Worm (Caenorhabditis elegans) whole organism, mixed stage, embryonic: ENCODE measurements around the gene cpt-3.

Experiments used
- M03D4.4 ChIP-seq: sonication (generic microtip); optimal IDR thresholded peaks from 2 replicates; lab custom pipeline; 2017; ENCODE audit warnings: mild to moderate bottlenecking, missing genetic modification characterization, missing compliant biosample characterization
- bed-3 ChIP-seq: fragments of 200-800 bp; sonication (Bioruptor generic); optimal IDR thresholded peaks from 3 replicates; lab custom pipeline; 2018; ENCODE audit warnings: mild to moderate bottlenecking, missing genetic modification characterization, moderate library complexity, missing compliant biosample characterization
- blmp-1 ChIP-seq: fragments of 150-350 bp; optimal IDR thresholded peaks from 2 replicates; lab custom pipeline; 2014; ENCODE audit warnings: missing biosample characterization, missing genetic modification characterization
- ceh-39 ChIP-seq: fragments of 150-350 bp; optimal IDR thresholded peaks from 2 replicates; lab custom pipeline; 2014; ENCODE audit warnings: missing biosample characterization, missing genetic modification characterization
- ceh-43 ChIP-seq: fragments of 200-800 bp; sonication (Bioruptor generic); optimal IDR thresholded peaks from 2 replicates; lab custom pipeline; 2018; ENCODE audit warnings: mild to moderate bottlenecking, missing genetic modification characterization, moderate library complexity, missing compliant biosample characterization
- ceh-83 ChIP-seq: fragments of 200-800 bp; sonication (Bioruptor generic); optimal IDR thresholded peaks from 2 replicates; lab custom pipeline; 2018; ENCODE audit warnings: mild to moderate bottlenecking, missing genetic modification characterization, missing compliant biosample characterization
- ces-1 ChIP-seq: fragments of 150-350 bp; optimal IDR thresholded peaks from 2 replicates; lab custom pipeline; 2014; ENCODE audit warnings: missing biosample characterization, missing genetic modification reagents, missing genetic modification characterization
- cnd-1 ChIP-seq: fragments of 200-800 bp; sonication (Bioruptor generic); optimal IDR thresholded peaks from 2 replicates; lab custom pipeline; 2018; ENCODE audit warnings: mild to moderate bottlenecking, missing genetic modification characterization, missing compliant biosample characterization
- drap-1 ChIP-seq: fragments of 200-800 bp; sonication (Bioruptor generic); optimal IDR thresholded peaks from 3 replicates; lab custom pipeline; 2018; ENCODE audit warnings: mild to moderate bottlenecking, missing genetic modification characterization, missing compliant biosample characterization
- elt-1 ChIP-seq: sonication (generic microtip); optimal IDR thresholded peaks from 2 replicates; lab custom pipeline; 2017; ENCODE audit warnings: missing genetic modification characterization, mild to moderate bottlenecking, missing compliant biosample characterization, antibody characterized with exemption, moderate library complexity, borderline replicate concordance; ENCODE audit not compliant: insufficient read depth
- elt-3 ChIP-seq: fragments of 150-350 bp; optimal IDR thresholded peaks from 2 replicates; lab custom pipeline; 2014; ENCODE audit warnings: missing biosample characterization, missing genetic modification characterization
- flh-1 ChIP-seq: fragments of 200-800 bp; sonication (Bioruptor generic); optimal IDR thresholded peaks from 2 replicates; lab custom pipeline; 2018; ENCODE audit warnings: mild to moderate bottlenecking, missing genetic modification characterization, moderate library complexity, missing compliant biosample characterization
- ham-2 ChIP-seq: fragments of 200-800 bp; sonication (Bioruptor generic); optimal IDR thresholded peaks from 2 replicates; lab custom pipeline; 2018; ENCODE audit warnings: mild to moderate bottlenecking, missing genetic modification characterization, missing compliant biosample characterization
- hlh-1 ChIP-seq: fragments of 150-350 bp; optimal IDR thresholded peaks from 2 replicates; lab custom pipeline; 2014; ENCODE audit warnings: missing biosample characterization, missing genetic modification reagents, missing genetic modification characterization
- lin-13 ChIP-seq: fragments of 150-350 bp; optimal IDR thresholded peaks from 2 replicates; lab custom pipeline; 2014; ENCODE audit warnings: missing biosample characterization, missing genetic modification characterization
- lin-32 ChIP-seq: fragments of 200-800 bp; sonication (Bioruptor generic); optimal IDR thresholded peaks from 2 replicates; lab custom pipeline; 2018; ENCODE audit warnings: mild to moderate bottlenecking, missing genetic modification characterization, missing compliant biosample characterization
- lsy-2 ChIP-seq: fragments of 150-350 bp; optimal IDR thresholded peaks from 2 replicates; lab custom pipeline; 2014; ENCODE audit warnings: missing biosample characterization, missing genetic modification characterization
- mep-1 ChIP-seq: fragments of 150-350 bp; optimal IDR thresholded peaks from 2 replicates; lab custom pipeline; 2017; ENCODE audit warnings: missing biosample characterization, missing genetic modification reagents, missing genetic modification characterization, inconsistent platforms
- nhr-12 ChIP-seq: fragments of 150-350 bp; optimal IDR thresholded peaks from 2 replicates; lab custom pipeline; 2014; ENCODE audit warnings: missing biosample characterization, missing genetic modification characterization
- nhr-2 ChIP-seq: fragments of 150-350 bp; optimal IDR thresholded peaks from 2 replicates; lab custom pipeline; 2014; ENCODE audit warnings: missing biosample characterization, missing genetic modification characterization
- nhr-237 ChIP-seq: fragments of 150-350 bp; optimal IDR thresholded peaks from 2 replicates; lab custom pipeline; 2014; ENCODE audit warnings: missing biosample characterization, missing genetic modification characterization
- nhr-28 ChIP-seq: fragments of 150-350 bp; optimal IDR thresholded peaks from 2 replicates; lab custom pipeline; 2014; ENCODE audit warnings: missing biosample characterization, missing genetic modification characterization
- nhr-76 ChIP-seq: sonication (generic microtip); optimal IDR thresholded peaks from 2 replicates; lab custom pipeline; 2017; ENCODE audit warnings: missing biosample characterization, missing genetic modification characterization
- pha-4 ChIP-seq: fragments of 150-350 bp; optimal IDR thresholded peaks from 2 replicates; lab custom pipeline; 2018; ENCODE audit warnings: missing biosample characterization, missing genetic modification reagents, missing genetic modification characterization
- sem-2 ChIP-seq: fragments of 200-800 bp; sonication (Bioruptor generic); optimal IDR thresholded peaks from 2 replicates; lab custom pipeline; 2018; ENCODE audit warnings: mild to moderate bottlenecking, missing genetic modification characterization, missing compliant biosample characterization
- snpc-4 ChIP-seq: fragments of 150-350 bp; optimal IDR thresholded peaks from 2 replicates; lab custom pipeline; 2014; ENCODE audit warnings: missing biosample characterization, missing genetic modification characterization
- sptf-1 ChIP-seq: sonication (generic microtip); optimal IDR thresholded peaks from 2 replicates; lab custom pipeline; 2017; ENCODE audit warnings: mild to moderate bottlenecking, missing genetic modification characterization, moderate library complexity, missing compliant biosample characterization
- tbx-8 ChIP-seq: fragments of 200-800 bp; sonication (Bioruptor generic); optimal IDR thresholded peaks from 2 replicates; lab custom pipeline; 2018; ENCODE audit warnings: mild to moderate bottlenecking, missing genetic modification characterization, moderate library complexity, missing compliant biosample characterization
- unc-62 ChIP-seq: fragments of 150-350 bp; optimal IDR thresholded peaks from 2 replicates; lab custom pipeline; 2014; ENCODE audit warnings: missing biosample characterization, missing genetic modification reagents, missing genetic modification characterization
- zip-8 ChIP-seq: fragments of 150-350 bp; optimal IDR thresholded peaks from 2 replicates; lab custom pipeline; 2014; ENCODE audit warnings: missing biosample characterization, missing genetic modification characterization
- ztf-11 ChIP-seq: fragments of 150-350 bp; optimal IDR thresholded peaks from 2 replicates; lab custom pipeline; 2014; ENCODE audit warnings: missing biosample characterization, missing genetic modification characterization

Gene cpt-3

ce11 chrIII:2057570-2057969 is 25.0 kb upstream of the cpt-3 start, which contains the start of gene Y39A3A.2:
Gene Y39A3A.2 (minus strand): TSS chrIII:2057670.
- TF ChIP-seq hlh-1 (tag; lab: Kevin White, UChicago) (no peak), nhr-28 (no peak), lsy-2 (tag; lab: Kevin White, UChicago) (no peak), elt-3 (tag; lab: Kevin White, UChicago) (no peak), M03D4.4 (no peak), snpc-4 (tag; lab: Kevin White, UChicago) (no peak), ham-2 (no peak), zip-8 (tag; lab: Kevin White, UChicago) (no peak), elt-1 (tag; lab: Kevin White, UChicago) (no peak)

DNA sequence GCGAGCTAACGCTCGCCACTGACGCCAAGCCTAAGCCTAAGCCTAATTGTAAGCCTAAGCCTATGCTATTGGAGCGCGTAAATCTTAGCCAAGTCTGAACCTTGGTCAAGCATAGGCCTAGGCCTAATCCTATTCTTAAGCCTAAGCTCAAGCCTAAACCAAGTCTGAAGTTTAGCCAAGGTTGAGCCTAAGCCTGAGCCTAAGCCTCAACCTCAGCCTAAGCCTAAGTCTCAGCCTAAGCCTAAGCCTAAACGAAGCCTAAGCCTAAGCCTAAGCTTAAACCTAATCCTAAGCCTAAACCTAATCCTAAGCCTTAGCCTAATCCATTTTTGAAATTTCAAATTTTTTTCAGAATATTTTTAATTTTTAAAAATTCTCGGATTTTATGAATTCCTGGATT is 22.6 kb upstream of the cpt-3 start:
- TF ChIP-seq sptf-1 (no peak), ham-2 (peak; percentile 33)

DNA sequence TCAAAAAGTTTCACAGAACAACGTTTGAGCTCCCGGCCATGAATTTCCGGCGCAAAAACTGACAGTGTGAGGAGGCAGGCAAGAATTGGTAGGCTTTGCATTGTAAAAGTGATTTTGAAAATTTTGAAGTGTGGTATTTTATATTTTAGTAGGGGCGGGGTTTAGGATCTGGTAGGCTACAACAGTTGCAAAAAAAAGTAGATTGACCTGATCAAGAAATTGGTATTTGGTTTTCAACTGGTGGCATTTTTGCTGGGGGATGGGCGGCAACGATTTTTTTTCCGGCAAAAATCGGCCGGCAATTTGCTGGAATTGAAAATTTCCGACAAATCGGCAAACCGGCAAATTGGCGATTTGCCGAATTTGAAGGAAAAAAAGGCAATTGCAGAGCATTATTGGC is 21.8 kb upstream of the cpt-3 start, which contains the start of gene ins-16:
ins-16 (minus strand) TSS at position 101 of the 400 bp plus-strand sequence.
- TF ChIP-seq ceh-39 = no peak
- no peak for TF ChIP-seq ceh-83 (GFP tag; lab: Kevin White, UChicago)
- no peak for TF ChIP-seq nhr-237 (tag; lab: Kevin White, UChicago)
- TF ChIP-seq pha-4 (tag; lab: Kevin White, UChicago) = no peak
- TF ChIP-seq nhr-76 (tag; lab: Kevin White, UChicago) = no peak
- TF ChIP-seq nhr-28 = no peak
- TF ChIP-seq tbx-8 (GFP tag; lab: Kevin White, UChicago) = no peak
- TF ChIP-seq, all 35 proteins: peak for 0

DNA sequence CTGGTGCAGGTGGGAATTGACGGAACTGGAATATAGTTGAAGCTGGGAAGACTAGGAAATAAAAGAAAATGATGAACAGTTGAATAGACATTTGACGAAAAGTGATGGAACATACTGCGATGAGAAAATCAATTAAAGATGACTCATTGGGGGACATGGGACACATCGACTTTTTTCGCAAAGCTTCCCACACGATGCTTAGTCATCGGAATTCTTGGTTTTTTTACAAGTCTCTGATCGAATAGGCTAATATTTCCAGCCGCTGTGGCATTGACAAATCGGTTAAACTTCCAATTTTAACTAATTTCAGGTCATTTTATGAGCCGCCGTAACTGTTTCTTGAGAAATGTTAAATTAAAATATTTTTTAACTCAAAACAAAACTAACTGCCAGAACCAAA is 14.4 kb upstream of the cpt-3 start, which contains the start of gene Y39A3A.3:
Y39A3A.3 (minus strand) TSS at position 101 of the 400 bp plus-strand sequence.
- TF ChIP-seq bed-3 (GFP tag; lab: Kevin White, UChicago) = no peak
- no peak for TF ChIP-seq M03D4.4
- no peak for TF ChIP-seq ham-2
- TF ChIP-seq zip-8 (tag; lab: Kevin White, UChicago) = no peak
- no peak for TF ChIP-seq flh-1 (GFP tag; lab: Kevin White, UChicago)
- no peak for TF ChIP-seq mep-1 (tag; lab: Kevin White, UChicago)
- TF ChIP-seq nhr-237 (tag; lab: Kevin White, UChicago) = no peak
- TF ChIP-seq elt-3 (tag; lab: Kevin White, UChicago) = no peak
- TF ChIP-seq cnd-1 (tag; lab: Kevin White, UChicago) = no peak
- TF ChIP-seq nhr-28 = no peak
- no peak for TF ChIP-seq ceh-43 (GFP tag; lab: Kevin White, UChicago)
- TF ChIP-seq nhr-2 = no peak
- no peak for TF ChIP-seq drap-1 (GFP tag; lab: Kevin White, UChicago)
- no peak for TF ChIP-seq ces-1 (GFP tag; lab: Kevin White, UChicago)
- no peak for TF ChIP-seq lin-32 (GFP tag; lab: Kevin White, UChicago)
- TF ChIP-seq ceh-83 (GFP tag; lab: Kevin White, UChicago) = no peak
- no peak for TF ChIP-seq hlh-1 (tag; lab: Kevin White, UChicago)
- no peak for TF ChIP-seq unc-62 (GFP tag; lab: Kevin White, UChicago)
- no peak for TF ChIP-seq sem-2 (GFP tag; lab: Kevin White, UChicago)

DNA sequence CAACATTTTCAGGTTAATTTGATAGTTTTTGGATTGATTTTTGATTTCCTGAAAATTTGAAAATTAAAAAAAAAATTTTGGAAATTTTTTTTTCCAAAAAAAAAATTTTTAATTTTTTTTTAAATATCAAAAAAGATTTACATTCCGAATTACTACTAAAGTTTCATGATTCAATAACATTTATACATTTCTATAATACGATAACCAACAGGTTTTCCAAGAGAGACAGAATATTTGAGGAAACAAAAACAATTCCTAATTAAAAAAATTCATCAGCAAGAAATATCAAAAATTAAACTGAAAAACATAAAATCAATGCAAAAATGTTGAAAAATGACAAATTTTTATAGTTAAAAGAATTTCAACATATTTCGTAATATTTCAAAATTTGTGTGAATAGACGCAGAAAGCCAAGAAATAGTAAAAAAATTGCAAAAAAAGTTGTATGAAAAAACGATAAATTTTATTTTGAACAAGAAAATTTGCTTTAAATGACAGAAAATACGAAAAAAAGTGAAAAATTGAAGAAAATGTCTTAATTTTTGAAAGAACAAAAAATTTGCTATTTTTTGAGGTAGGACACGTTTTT is 6.0 kb upstream of the cpt-3 start, which contains the start of gene Y39A3A.4:
Y39A3A.4 (minus strand) TSS at position 51 of the 589 bp plus-strand sequence.
- TF ChIP-seq blmp-1 (tag; lab: Kevin White, UChicago) (no peak), sem-2 (GFP tag; lab: Kevin White, UChicago) (no peak), ztf-11 (tag; lab: Kevin White, UChicago) (no peak), ceh-83 (GFP tag; lab: Kevin White, UChicago) (no peak), mep-1 (tag; lab: Kevin White, UChicago) (no peak), drap-1 (GFP tag; lab: Kevin White, UChicago) (no peak), bed-3 (GFP tag; lab: Kevin White, UChicago) (no peak), flh-1 (GFP tag; lab: Kevin White, UChicago) (no peak), ces-1 (GFP tag; lab: Kevin White, UChicago) (no peak), elt-1 (tag; lab: Kevin White, UChicago) (no peak), lin-13 (no peak), nhr-12 (tag; lab: Kevin White, UChicago) (no peak), nhr-76 (tag; lab: Kevin White, UChicago) (no peak), lsy-2 (tag; lab: Kevin White, UChicago) (no peak), sptf-1 (no peak), pha-4 (tag; lab: Kevin White, UChicago) (no peak), snpc-4 (tag; lab: Kevin White, UChicago) (no peak), nhr-2 (no peak)
